Fruit fly (Drosophila melanogaster) whole organism: ENCODE data around the gene mus301.

Experiments used
- CG8478 ChIP-seq: fragments of >200 bp; optimal IDR thresholded peaks from 2 replicates; lab custom pipeline; 2018; ENCODE audit warnings: inconsistent platforms
- Dll ChIP-seq: fragments of >200 bp; optimal IDR thresholded peaks from 2 replicates; lab custom pipeline; 2017
- EcR ChIP-seq, 2 experiments: fragments of >200 bp; optimal IDR thresholded peaks; 2 replicates each; lab custom pipeline; 2017; ENCODE audit warnings: missing biosample characterization in 2 of 2, missing genetic modification characterization in 2 of 2, missing genetic modification reagents in 2 of 2
- pan ChIP-seq: fragments of >200 bp; optimal IDR thresholded peaks from 2 replicates; lab custom pipeline; 2017
- psq ChIP-seq: fragments of >200 bp; optimal IDR thresholded peaks from 2 replicates; lab custom pipeline; 2017
- usp ChIP-seq: fragments of >200 bp; optimal IDR thresholded peaks from 2 replicates; lab custom pipeline; 2017; ENCODE audit warnings: missing biosample characterization, missing genetic modification characterization, mixed read lengths

mus301 gene

DNA sequence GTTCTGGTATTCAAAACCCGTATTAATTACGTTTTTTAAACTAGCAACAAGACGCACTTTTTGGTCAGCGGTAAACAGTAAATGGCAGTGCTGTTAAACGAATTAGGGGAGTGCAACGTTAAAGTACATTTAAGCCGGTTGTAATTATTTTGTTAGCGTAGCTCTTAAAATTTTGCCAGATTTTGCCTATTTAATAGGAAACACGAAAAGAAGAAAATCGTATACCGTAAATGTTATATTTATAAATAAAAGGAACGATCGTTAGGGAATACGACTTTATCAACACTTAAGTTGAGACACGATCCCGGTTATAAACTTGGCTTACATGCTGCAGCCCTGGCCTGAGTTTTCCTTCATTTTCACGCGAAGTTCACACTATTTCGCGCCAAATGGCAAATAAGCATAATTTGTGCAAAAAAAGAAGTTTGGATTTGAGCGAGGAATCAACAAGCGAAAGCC is at the start of gene mus301, which contains the start of gene Setx:
Gene mus301 (plus strand): TSS at position 361 of the 459 bp plus-strand sequence.
Gene Setx (minus strand): TSS at position 51 of the 459 bp plus-strand sequence.
- TF ChIP-seq Dll (lab: Kevin White, UChicago), result no peak
- TF ChIP-seq usp (GFP tag; lab: Kevin White, UChicago), result no peak

DNA sequence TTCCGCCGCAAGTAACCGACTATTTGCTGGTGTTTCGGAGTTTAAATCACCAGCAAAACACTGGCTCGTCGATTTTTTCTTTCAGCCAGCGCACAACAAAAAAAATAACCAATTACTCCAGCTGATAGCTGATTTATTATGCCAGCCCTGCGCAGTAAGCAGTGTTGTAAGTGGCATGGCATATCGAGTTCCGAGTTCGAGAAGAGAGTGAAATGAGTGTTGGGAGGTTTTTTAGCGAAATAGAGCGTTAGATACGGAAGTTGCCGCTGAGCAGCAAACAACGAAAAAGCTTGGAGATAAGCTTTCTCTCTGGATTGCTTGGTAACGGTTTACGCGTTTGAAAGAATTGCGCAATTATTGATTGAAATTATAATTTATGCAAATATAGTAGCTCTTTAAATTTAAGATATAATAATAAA is 45.9 kb upstream of the mus301 start, which contains the start of gene CG7565:
Gene CG7565 (minus strand): TSS at position 137 of the 419 bp plus-strand sequence.
- TF ChIP-seq EcR (GFP tag; optimal IDR thresholded peaks at IDR 0.05; lab: Kevin White, UChicago), result no peak
- TF ChIP-seq CG8478 (lab: Kevin White, UChicago), result no peak
- no peak for TF ChIP-seq Dll (lab: Kevin White, UChicago)
- no peak for TF ChIP-seq pan (lab: Kevin White, UChicago)
- no peak for TF ChIP-seq psq
- TF ChIP-seq usp (GFP tag; lab: Kevin White, UChicago), result no peak

DNA sequence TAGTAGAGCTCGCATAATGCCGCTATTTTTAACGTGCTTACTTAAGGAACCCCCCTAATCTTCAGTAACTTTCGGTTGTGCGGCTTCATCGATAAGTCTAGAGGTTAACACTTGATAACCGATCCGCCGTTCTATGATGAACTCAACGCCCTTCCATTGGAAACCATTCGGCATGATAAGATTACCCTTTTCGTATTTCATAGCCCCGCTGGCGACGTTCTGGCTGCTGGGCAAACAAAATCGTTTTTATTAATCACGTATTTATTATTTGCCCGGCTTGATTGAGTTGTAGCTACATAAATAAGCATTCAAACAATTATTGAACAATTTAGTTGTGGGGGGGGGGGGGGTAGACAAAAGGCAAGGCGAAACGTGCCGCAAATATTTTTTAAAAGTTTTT is 44.1 kb upstream of the mus301 start:
- TF ChIP-seq psq (no peak), EcR (GFP tag; optimal IDR thresholded peaks at IDR 0.05; lab: Kevin White, UChicago) (no peak), usp (GFP tag; lab: Kevin White, UChicago) (no peak), pan (lab: Kevin White, UChicago) (no peak), Dll (lab: Kevin White, UChicago) (no peak), CG8478 (lab: Kevin White, UChicago) (no peak)

DNA sequence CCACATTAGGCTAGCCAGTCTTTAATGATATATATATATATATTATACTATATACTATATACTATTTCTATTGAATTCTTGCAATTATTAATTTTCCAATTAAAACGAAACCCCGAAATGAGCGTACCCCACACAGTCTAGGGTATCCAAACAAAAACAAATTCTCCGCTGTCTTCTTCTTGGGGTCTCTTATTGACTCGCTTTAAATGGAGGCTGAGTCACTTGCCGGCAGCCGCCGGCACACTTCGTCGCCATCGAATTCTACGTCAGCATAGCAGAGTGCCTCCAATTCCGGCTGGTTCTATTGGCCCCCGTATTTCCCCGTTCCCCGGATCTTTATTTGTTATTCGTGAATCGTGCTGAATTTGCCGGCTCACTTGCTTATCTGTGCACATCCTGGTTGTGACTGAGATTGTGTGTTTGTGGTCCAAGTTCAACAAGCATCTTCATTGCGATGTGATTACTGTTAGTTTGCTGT is 42.9 kb upstream of the mus301 start:
- no peak for TF ChIP-seq CG8478 (lab: Kevin White, UChicago)
- no peak for TF ChIP-seq psq
- no peak for TF ChIP-seq usp (GFP tag; lab: Kevin White, UChicago)
- no peak for TF ChIP-seq pan (lab: Kevin White, UChicago)
- TF ChIP-seq EcR (GFP tag; optimal IDR thresholded peaks at IDR 0.05; lab: Kevin White, UChicago), result no peak
- TF ChIP-seq Dll (lab: Kevin White, UChicago), result no peak

DNA sequence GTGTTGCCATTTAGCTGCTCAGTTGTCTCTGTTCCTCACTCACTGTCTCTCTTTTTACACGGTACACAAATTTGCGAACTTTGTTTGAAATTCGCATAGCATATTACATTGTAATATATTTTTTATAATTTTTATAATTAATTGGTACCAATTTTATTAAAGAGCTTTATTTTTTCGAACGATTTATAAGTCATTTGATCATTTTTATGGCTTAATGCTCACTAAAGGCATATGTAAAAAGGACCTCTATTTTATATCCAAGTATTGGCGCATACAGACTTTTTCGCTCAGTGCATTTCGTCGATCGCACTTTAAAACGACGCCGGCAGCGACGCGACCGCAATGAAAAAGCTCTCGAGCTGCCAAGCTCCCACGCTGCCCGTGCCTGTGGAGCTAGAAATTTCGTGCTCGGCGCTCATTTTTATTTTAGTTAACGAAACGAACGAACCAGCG is 41.5 kb upstream of the mus301 start:
- TF ChIP-seq pan (lab: Kevin White, UChicago) (no peak), Dll (lab: Kevin White, UChicago) (no peak), EcR (GFP tag; optimal IDR thresholded peaks at IDR 0.05; lab: Kevin White, UChicago) (no peak), CG8478 (lab: Kevin White, UChicago) (no peak), usp (GFP tag; lab: Kevin White, UChicago) (no peak)

DNA sequence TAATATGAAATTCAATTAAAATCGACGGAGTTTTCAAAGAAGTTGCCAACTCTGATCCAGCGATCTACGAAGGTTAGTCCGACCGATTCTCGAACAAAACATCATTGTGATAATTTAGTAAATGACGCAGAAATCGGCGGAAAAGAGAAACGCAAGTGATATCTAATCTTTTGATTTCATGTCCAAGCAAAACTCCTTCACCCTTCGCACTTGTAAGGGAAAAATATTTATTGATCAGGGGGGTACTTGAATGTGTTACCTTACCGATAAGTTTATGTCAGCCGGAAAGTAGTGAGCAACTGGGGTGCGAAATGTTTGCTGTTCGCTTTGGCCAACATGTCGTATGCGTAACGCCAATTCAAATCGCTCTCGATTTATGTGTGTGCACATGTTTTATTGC is 40.5 kb upstream of the mus301 start:
- no peak for TF ChIP-seq psq
- no peak for TF ChIP-seq EcR (GFP tag; optimal IDR thresholded peaks at IDR 0.05; lab: Kevin White, UChicago)
- TF ChIP-seq Dll (lab: Kevin White, UChicago), result no peak
- TF ChIP-seq pan (lab: Kevin White, UChicago), result no peak
- TF ChIP-seq usp (GFP tag; lab: Kevin White, UChicago), result no peak
- no peak for TF ChIP-seq CG8478 (lab: Kevin White, UChicago)

DNA sequence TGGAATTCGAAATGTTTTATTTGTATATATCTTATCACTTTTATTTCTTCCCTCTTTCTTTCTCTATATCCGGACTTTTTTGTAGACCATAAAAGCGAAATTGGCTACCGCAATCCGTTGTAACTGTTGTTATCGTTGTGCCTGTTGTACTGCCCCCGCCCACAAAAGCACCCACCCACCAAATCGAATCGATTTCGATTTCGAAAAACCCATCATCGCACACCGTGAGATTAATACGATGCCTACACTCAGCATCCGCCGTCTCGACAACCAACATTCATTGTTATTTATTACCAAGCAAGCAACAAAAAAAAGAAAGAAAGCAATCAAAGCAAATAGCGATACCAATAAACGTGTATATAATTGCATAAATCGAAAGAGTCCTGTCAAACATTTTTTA is 29.4 kb upstream of the mus301 start:
- TF ChIP-seq CG8478 (lab: Kevin White, UChicago) (no peak), Dll (lab: Kevin White, UChicago) (no peak), psq (no peak), usp (GFP tag; lab: Kevin White, UChicago) (no peak), pan (lab: Kevin White, UChicago) (no peak), EcR (GFP tag; optimal IDR thresholded peaks at IDR 0.05; lab: Kevin White, UChicago) (no peak)

DNA sequence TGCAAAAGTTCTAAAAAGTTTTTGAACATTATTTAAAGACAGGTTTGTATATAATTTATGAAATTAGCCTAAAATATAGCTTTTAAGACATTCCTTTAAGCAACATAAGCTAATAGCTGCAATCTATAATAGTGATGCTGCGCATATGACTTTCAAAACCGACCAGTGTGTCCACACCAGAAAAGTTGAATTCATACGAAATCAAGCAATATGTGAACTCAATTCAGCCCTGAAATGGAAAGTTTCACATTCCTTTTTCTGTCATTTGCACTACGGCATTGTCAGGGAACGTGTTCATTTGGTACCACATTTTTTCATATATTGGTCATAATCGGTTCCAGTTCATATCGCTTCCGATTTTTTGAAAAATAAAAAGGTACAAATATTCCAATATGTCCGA is 28.7 kb upstream of the mus301 start, which contains the start of gene fan:
Gene fan (plus strand): TSS at position 247 of the 400 bp plus-strand sequence.
- TF ChIP-seq usp (GFP tag; lab: Kevin White, UChicago), result no peak
- TF ChIP-seq Dll (lab: Kevin White, UChicago), result no peak
- TF ChIP-seq CG8478 (lab: Kevin White, UChicago), result no peak
- TF ChIP-seq EcR (GFP tag; optimal IDR thresholded peaks at IDR 0.05; lab: Kevin White, UChicago), result no peak
- TF ChIP-seq psq, result no peak

DNA sequence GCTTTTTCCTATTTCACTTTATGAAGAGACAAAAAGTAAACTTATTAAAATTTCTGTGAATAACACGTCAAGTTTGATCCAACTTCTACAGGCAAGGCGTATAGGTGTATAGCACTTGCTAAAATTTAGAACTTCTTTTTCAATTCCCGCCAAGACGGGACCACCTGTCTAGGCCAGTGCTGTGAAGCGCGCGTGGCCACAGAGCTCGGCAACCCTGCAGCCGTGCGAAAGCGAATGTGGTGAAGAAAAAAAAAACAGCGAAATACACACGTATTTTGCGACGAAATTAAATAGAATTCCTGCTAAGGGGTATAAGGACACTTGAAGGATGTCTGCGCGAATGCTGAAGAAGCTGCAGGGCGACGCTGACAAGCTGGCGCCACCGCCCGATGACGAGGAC is 27.4 kb upstream of the mus301 start, which contains the start of gene Nulp1:
Gene Nulp1 (plus strand): TSS at position 198 of the 400 bp plus-strand sequence.
- TF ChIP-seq psq (no peak), EcR (GFP tag; optimal IDR thresholded peaks at IDR 0.05; lab: Kevin White, UChicago) (no peak), pan (lab: Kevin White, UChicago) (no peak), CG8478 (lab: Kevin White, UChicago) (no peak), usp (GFP tag; lab: Kevin White, UChicago) (no peak), Dll (lab: Kevin White, UChicago) (no peak)

DNA sequence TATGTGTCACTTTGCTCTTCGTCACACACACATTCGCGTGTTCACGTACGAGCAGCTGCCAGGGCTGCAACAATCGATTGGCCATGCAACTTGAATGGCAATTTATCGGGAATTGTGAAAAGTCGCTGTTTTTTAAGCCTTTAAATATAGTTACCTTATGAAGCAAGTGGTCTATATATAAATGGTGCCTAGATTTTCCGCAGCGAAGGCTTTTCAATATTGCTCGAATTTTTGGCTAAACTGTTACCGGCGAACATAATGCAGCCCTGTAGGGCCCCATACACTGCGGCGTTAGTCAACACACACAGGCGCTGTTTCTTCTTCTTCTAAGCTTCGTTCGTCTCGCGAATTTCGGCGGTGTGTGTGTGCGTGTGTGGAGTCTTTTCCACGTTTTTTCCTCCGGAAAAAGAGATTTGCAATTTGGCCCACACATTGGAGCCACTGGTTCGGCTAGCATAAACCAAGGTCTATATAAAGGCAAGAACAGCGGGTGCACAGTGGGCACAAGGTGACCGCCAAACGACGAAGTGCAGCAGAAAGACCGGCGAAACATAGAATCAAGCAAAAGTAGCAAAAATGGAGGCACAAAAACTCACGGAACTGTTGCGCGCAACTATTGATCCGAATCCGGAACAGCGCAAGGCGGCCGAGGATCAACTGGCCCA is 21.6 kb upstream of the mus301 start, which contains the start of the genes Arp3 and msk:
Gene Arp3 (minus strand): TSS at position 39 of the 665 bp plus-strand sequence.
Gene msk (plus strand): TSS at position 316 of the 665 bp plus-strand sequence.
- TF ChIP-seq usp (GFP tag; lab: Kevin White, UChicago) (no peak), Dll (lab: Kevin White, UChicago) (no peak), CG8478 (lab: Kevin White, UChicago) (no peak), pan (lab: Kevin White, UChicago) (no peak), psq (no peak), EcR (GFP tag; optimal IDR thresholded peaks at IDR 0.05; lab: Kevin White, UChicago) (no peak)

DNA sequence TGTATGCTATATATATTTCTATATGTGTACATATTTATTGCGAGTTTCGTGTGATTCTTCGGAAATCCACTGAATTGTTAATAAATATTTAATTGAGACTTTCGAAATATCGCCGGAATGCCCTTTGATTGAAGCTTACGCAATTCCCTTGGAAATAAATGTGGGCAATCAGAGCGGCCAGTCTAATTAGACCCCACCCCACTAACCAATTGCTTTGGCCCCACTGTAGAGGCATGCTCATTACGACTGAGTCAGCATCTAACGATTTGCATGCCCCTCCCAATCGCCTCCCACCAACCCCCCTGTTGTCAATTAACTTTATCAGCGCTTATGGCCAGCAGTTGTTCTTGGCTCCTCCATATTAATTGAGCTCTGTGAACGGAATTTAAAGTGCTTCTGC is 20.8 kb upstream of the mus301 start:
- TF ChIP-seq EcR (GFP tag; optimal IDR thresholded peaks at IDR 0.05; lab: Kevin White, UChicago) (no peak), Dll (lab: Kevin White, UChicago) (no peak), CG8478 (lab: Kevin White, UChicago) (no peak), usp (GFP tag; lab: Kevin White, UChicago) (no peak), pan (lab: Kevin White, UChicago) (no peak)
